Fruit fly (Drosophila melanogaster): Measurements from ENCODE around the gene CG33658.

CG33658 gene

dm6 chr3R:24876843-24877457 lies 36.0 kb upstream of the CG33658 start, which contains the start of the genes CG11089 and CG31381 (continued):
- TF ChIP-seq Scr (GFP tag; IDR thresholded peaks at IDR 0.05; ENCODE audit: partially characterized antibody) (0 out of 2 replicates have a peak, but pooled peaks have one; percentile 4), cas (GFP tag; IDR thresholded peaks at IDR 0.05) (no peak), CG3995 (GFP tag; optimal IDR thresholded peaks at IDR 0.05) (no peak), usp (GFP tag; optimal IDR thresholded peaks at IDR 0.05) (no peak), sima (GFP tag; optimal IDR thresholded peaks at IDR 0.05) (no peak), cwo (GFP tag; optimal IDR thresholded peaks at IDR 0.05) (peak; percentile 94), CG7987 (GFP tag; optimal IDR thresholded peaks at IDR 0.05) (no peak), sens-2 (GFP tag; IDR thresholded peaks at IDR 0.05) (no peak), cad (GFP tag; optimal IDR thresholded peaks at IDR 0.05) (no peak), bigmax (GFP tag; optimal IDR thresholded peaks at IDR 0.05) (no peak), CG14710 (tag; optimal IDR thresholded peaks at IDR 0.05) (peak; percentile 100), CG14860 (GFP tag; IDR thresholded peaks at IDR 0.05; ENCODE audit: partially characterized antibody) (no peak), Lhr (GFP tag; optimal IDR thresholded peaks at IDR 0.05) (no peak), Jarid2 (GFP tag; optimal IDR thresholded peaks at IDR 0.05) (no peak), tup (GFP tag; optimal IDR thresholded peaks at IDR 0.05) (no peak), E2f2 (GFP tag; IDR thresholded peaks at IDR 0.05) (peak; percentile 97), CG18262 (tag; optimal IDR thresholded peaks at IDR 0.05) (no peak), CG16779 (GFP tag; IDR thresholded peaks at IDR 0.05) (no peak), nmo (GFP tag; optimal IDR thresholded peaks at IDR 0.05) (peak; percentile 36), pzg (GFP tag; optimal IDR thresholded peaks at IDR 0.05) (peak; percentile 50), crp (GFP tag; optimal IDR thresholded peaks at IDR 0.05) (peak in 1 of 2 experiments; percentile 76), CG13775 (GFP tag; optimal IDR thresholded peaks at IDR 0.05) (peak; percentile 6), Elba2 (GFP tag; optimal IDR thresholded peaks at IDR 0.05) (peak; percentile 13), Side (GFP tag; optimal IDR thresholded peaks at IDR 0.05) (no peak), caup (GFP tag; optimal IDR thresholded peaks at IDR 0.05; ENCODE audit: severe bottlenecking) (peak; percentile 45), CTCF (GFP tag; optimal IDR thresholded peaks at IDR 0.05) (no peak), gsb-n (tag; optimal IDR thresholded peaks at IDR 0.05) (no peak), al (GFP tag; IDR thresholded peaks at IDR 0.05) (no peak), E2f1 (GFP tag; IDR thresholded peaks at IDR 0.05) (no peak), CG18619 (GFP tag; optimal IDR thresholded peaks at IDR 0.05) (no peak), ftz-f1 (GFP tag; optimal IDR thresholded peaks at IDR 0.05) (no peak), prd (optimal IDR thresholded peaks at IDR 0.05) (no peak), prd (GFP tag; IDR thresholded peaks at IDR 0.05) (no peak), kah (GFP tag; optimal IDR thresholded peaks at IDR 0.05) (peak; percentile 99), amos (GFP tag; IDR thresholded peaks at IDR 0.05; ENCODE audit: partially characterized antibody) (no peak), Mes4 (GFP tag; optimal IDR thresholded peaks at IDR 0.05) (no peak), CG11504 (tag; optimal IDR thresholded peaks at IDR 0.05) (no peak), CG8944 (GFP tag; optimal IDR thresholded peaks at IDR 0.05) (no peak), CG30020 (tag; optimal IDR thresholded peaks at IDR 0.05) (peak; percentile 2), CG1233 (GFP tag; optimal IDR thresholded peaks at IDR 0.05) (no peak), Dip2 (GFP tag; IDR thresholded peaks at IDR 0.05) (no peak), Max (GFP tag; optimal IDR thresholded peaks at IDR 0.05) (peak; percentile 66), kay (GFP tag; optimal IDR thresholded peaks at IDR 0.05) (no peak), CG43689 (GFP tag; IDR thresholded peaks at IDR 0.05) (no peak), Nf-YB (GFP tag; optimal IDR thresholded peaks at IDR 0.05) (peak; percentile 7), ham (GFP tag; IDR thresholded peaks at IDR 0.05) (no peak), CG6791 (GFP tag; IDR thresholded peaks at IDR 0.05; ENCODE audit: partially characterized antibody) (no peak), CG34422 (GFP tag; IDR thresholded peaks at IDR 0.05) (no peak), knrl (GFP tag; IDR thresholded peaks at IDR 0.05; ENCODE audit: partially characterized antibody) (no peak), grn (GFP tag; optimal IDR thresholded peaks at IDR 0.05) (peak; percentile 11), CG3163 (GFP tag; optimal IDR thresholded peaks at IDR 0.05) (no peak)
